Worm (Caenorhabditis elegans): Measurements from ENCODE around the gene srx-84.
A peak's percentile ranks its signal among the peaks of the same experiment; 100 is the strongest.

- no peak for TF ChIP-seq nhr-76 (tag; optimal IDR thresholded peaks at IDR 0.05)
- no peak for TF ChIP-seq ama-1 (optimal IDR thresholded peaks at IDR 0.05)
- TF ChIP-seq tlp-1 (tag; optimal IDR thresholded peaks at IDR 0.05): no peak
- TF ChIP-seq fkh-10 (GFP tag; optimal IDR thresholded peaks at IDR 0.05): no peak
- no peak for TF ChIP-seq fos-1 (tag; optimal IDR thresholded peaks at IDR 0.05)
- TF ChIP-seq lsy-2 (tag; optimal IDR thresholded peaks at IDR 0.05): no peak
- TF ChIP-seq aha-1 (tag; optimal IDR thresholded peaks at IDR 0.05): no peak
- no peak for TF ChIP-seq C16A3.4 (tag; optimal IDR thresholded peaks at IDR 0.05)
- peak; percentile 76 for TF ChIP-seq nhr-85 (tag)
- no peak for TF ChIP-seq snpc-4 (tag; optimal IDR thresholded peaks at IDR 0.05)
- peak; percentile 38 for TF ChIP-seq blmp-1 (tag; optimal IDR thresholded peaks at IDR 0.05)
- TF ChIP-seq elt-3 (tag; optimal IDR thresholded peaks at IDR 0.05): peak in 1 of 6 experiments; percentile 24
- no peak for TF ChIP-seq ztf-11 (tag; optimal IDR thresholded peaks at IDR 0.05)
- no peak for TF ChIP-seq pag-3 (tag; optimal IDR thresholded peaks at IDR 0.05; ENCODE audit: borderline replicate concordance, insufficient read depth)
Observed at ce11 chrV:11570169-11570651, 28.7 kb upstream of the srx-84 start, which contains the start of the genes nhr-101 and pms-2.

Measured in whole organism, L1 larva.